ENCODE assay signal across 1 fruit fly cellular context in the genomic region with DNA sequence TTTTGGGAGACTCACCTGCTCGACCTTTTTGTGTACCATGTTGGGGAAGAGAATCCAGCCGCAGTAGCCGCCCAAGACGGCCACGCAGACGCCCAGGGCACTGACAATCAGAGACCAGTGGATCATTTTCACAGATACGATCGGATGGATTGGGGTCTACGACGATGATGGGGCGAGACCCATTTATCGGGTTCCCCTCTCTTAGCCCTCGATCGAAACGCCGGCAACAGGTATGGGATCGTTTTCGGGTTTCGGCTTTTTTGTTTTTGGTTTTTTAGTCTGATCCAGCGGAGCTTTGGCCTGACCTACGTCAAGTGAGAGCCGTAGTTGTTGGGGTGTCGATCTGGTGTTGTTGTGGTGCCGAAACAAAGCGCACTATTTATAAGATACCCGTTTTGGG.
TF ChIP-seq lines count a peak whose summit lies in the region.

No protein-coding gene starts in this region.

TF ChIP-seq in whole organism, embryonic, 481 proteins besides CTCF, POLR2A, EP300 and RAD21 (continued from another document):
- TF ChIP-seq esg (GFP tag; conservative IDR thresholded peaks at IDR 0.05; lab: Robert Waterston, UW) = no peak
- peak; percentile 37 for TF ChIP-seq sd (tag; optimal IDR thresholded peaks at IDR 0.05; lab: Kevin White, UChicago)
- TF ChIP-seq Sry-β (GFP tag; optimal IDR thresholded peaks at IDR 0.05; lab: Kevin White, UChicago) = no peak
- no peak for TF ChIP-seq CG13123 (GFP tag; optimal IDR thresholded peaks at IDR 0.05; lab: Kevin White, UChicago)
- no peak for TF ChIP-seq CG6272 (GFP tag; IDR thresholded peaks at IDR 0.05; lab: Robert Waterston, UW)
- peak; percentile 21 for TF ChIP-seq CG8290 (GFP tag; optimal IDR thresholded peaks at IDR 0.05; lab: Kevin White, UChicago)
- TF ChIP-seq CG8290 (tag; optimal IDR thresholded peaks at IDR 0.05; lab: Kevin White, UChicago) = no peak
- TF ChIP-seq CG6683 (GFP tag; optimal IDR thresholded peaks at IDR 0.05; lab: Kevin White, UChicago) = no peak
- TF ChIP-seq psq (GFP tag; optimal IDR thresholded peaks at IDR 0.05; lab: Kevin White, UChicago) = no peak
- TF ChIP-seq CG15601 (tag; optimal IDR thresholded peaks at IDR 0.05; lab: Kevin White, UChicago) = no peak
- TF ChIP-seq crc (GFP tag; optimal IDR thresholded peaks at IDR 0.05; lab: Kevin White, UChicago) = no peak
- peak; percentile 84 for TF ChIP-seq CG13894 (tag; optimal IDR thresholded peaks at IDR 0.05; lab: Kevin White, UChicago)
- peak; percentile 64 for TF ChIP-seq CG12769 (tag; optimal IDR thresholded peaks at IDR 0.05; lab: Kevin White, UChicago)
- TF ChIP-seq dmrt99B (tag; optimal IDR thresholded peaks at IDR 0.05; lab: Kevin White, UChicago) = no peak
- no peak for TF ChIP-seq Dek (tag; optimal IDR thresholded peaks at IDR 0.05; lab: Kevin White, UChicago)
- no peak for TF ChIP-seq onecut (GFP tag; IDR thresholded peaks at IDR 0.05; lab: Robert Waterston, UW)
- peak; percentile 77 for TF ChIP-seq kni (GFP tag; optimal IDR thresholded peaks at IDR 0.05; lab: Kevin White, UChicago)
- 0 out of 4 replicates have a peak, but pooled peaks have one; percentile 54 for TF ChIP-seq chinmo (GFP tag; IDR thresholded peaks at IDR 0.05; lab: Robert Waterston, UW; ENCODE audit: partially characterized antibody)
- TF ChIP-seq CG6791 (GFP tag; IDR thresholded peaks at IDR 0.05; lab: Robert Waterston, UW; ENCODE audit: partially characterized antibody) = no peak
- no peak for TF ChIP-seq ham (GFP tag; IDR thresholded peaks at IDR 0.05; lab: Robert Waterston, UW)
- TF ChIP-seq CG3163 (GFP tag; optimal IDR thresholded peaks at IDR 0.05; lab: Kevin White, UChicago) = no peak
- TF ChIP-seq Dip3 (GFP tag; optimal IDR thresholded peaks at IDR 0.05; lab: Kevin White, UChicago) = no peak
- no peak for TF ChIP-seq E2f1 (GFP tag; IDR thresholded peaks at IDR 0.05; lab: Robert Waterston, UW)
- no peak for TF ChIP-seq gcm (GFP tag; optimal IDR thresholded peaks at IDR 0.05; lab: Kevin White, UChicago)
- no peak for TF ChIP-seq CG11093 (GFP tag; IDR thresholded peaks at IDR 0.05; lab: Robert Waterston, UW)
- TF ChIP-seq CG11695 (GFP tag; IDR thresholded peaks at IDR 0.05; lab: Robert Waterston, UW) = 0 out of 3 replicates have a peak, but pooled peaks have one; percentile 13
- no peak for TF ChIP-seq CG30431 (GFP tag; optimal IDR thresholded peaks at IDR 0.05; lab: Kevin White, UChicago)
- TF ChIP-seq Dp (GFP tag; optimal IDR thresholded peaks at IDR 0.05; lab: Kevin White, UChicago) = no peak
- no peak for TF ChIP-seq shn (GFP tag; optimal IDR thresholded peaks at IDR 0.05; lab: Kevin White, UChicago)
- TF ChIP-seq CG1603 (tag; optimal IDR thresholded peaks at IDR 0.05; lab: Kevin White, UChicago) = no peak
- no peak for TF ChIP-seq bbx (GFP tag; IDR thresholded peaks at IDR 0.05; lab: Robert Waterston, UW; ENCODE audit: partially characterized antibody)
- TF ChIP-seq oc (tag; optimal IDR thresholded peaks at IDR 0.05; lab: Kevin White, UChicago) = peak; percentile 76
- no peak for TF ChIP-seq bowl (GFP tag; IDR thresholded peaks at IDR 0.05; lab: Robert Waterston, UW)
- TF ChIP-seq CG12744 (GFP tag; optimal IDR thresholded peaks at IDR 0.05; lab: Kevin White, UChicago) = no peak
- no peak for TF ChIP-seq wek (GFP tag; optimal IDR thresholded peaks at IDR 0.05; lab: Kevin White, UChicago)
- TF ChIP-seq Deaf1 (tag; optimal IDR thresholded peaks at IDR 0.05; lab: Kevin White, UChicago) = no peak
- TF ChIP-seq CG17361 (GFP tag; IDR thresholded peaks at IDR 0.05; lab: Robert Waterston, UW) = no peak
- TF ChIP-seq CG13624 (GFP tag; optimal IDR thresholded peaks at IDR 0.05; lab: Kevin White, UChicago) = no peak
- TF ChIP-seq slp2 (GFP tag; optimal IDR thresholded peaks at IDR 0.05; lab: Kevin White, UChicago) = no peak
- TF ChIP-seq CG1792 (GFP tag; optimal IDR thresholded peaks at IDR 0.05; lab: Kevin White, UChicago) = no peak
- no peak for TF ChIP-seq Atf6 (GFP tag; IDR thresholded peaks at IDR 0.05; lab: Robert Waterston, UW)
- no peak for TF ChIP-seq Hr51 (GFP tag; optimal IDR thresholded peaks at IDR 0.05; lab: Kevin White, UChicago)
- no peak for TF ChIP-seq CG10959 (GFP tag; IDR thresholded peaks at IDR 0.05; lab: Robert Waterston, UW)
- TF ChIP-seq Tbp (GFP tag; optimal IDR thresholded peaks at IDR 0.05; lab: Kevin White, UChicago) = no peak
- TF ChIP-seq sqz (GFP tag; optimal IDR thresholded peaks at IDR 0.05; lab: Kevin White, UChicago) = peak; percentile 9
- peak; percentile 84 for TF ChIP-seq grn (GFP tag; optimal IDR thresholded peaks at IDR 0.05; lab: Kevin White, UChicago)
- TF ChIP-seq cato (GFP tag; optimal IDR thresholded peaks at IDR 0.05; lab: Kevin White, UChicago; ENCODE audit: borderline replicate concordance) = no peak
